Worm (Caenorhabditis elegans) whole organism, L4/young adult: Measurements from ENCODE around the gene F11C7.7.

Experiments
- W03F9.2 ChIP-seq: fragments of 150-350 bp; optimal IDR thresholded peaks from 2 replicates; lab custom pipeline; 2014; ENCODE audit warnings: missing biosample characterization, missing genetic modification characterization
- dao-5 ChIP-seq: sonication (generic microtip); optimal IDR thresholded peaks from 2 replicates; lab custom pipeline; 2016; ENCODE audit warnings: missing genotype, missing genetic modification characterization, moderate library complexity, missing compliant biosample characterization
- him-1 ChIP-seq: sonication (generic microtip); optimal IDR thresholded peaks from 2 replicates; lab custom pipeline; 2016; ENCODE audit warnings: missing genotype, missing genetic modification reagents, missing genetic modification characterization, missing compliant biosample characterization

The F11C7.7 gene

ce11 chrX:17398293-17398692 is at the start of gene F11C7.7:
Gene F11C7.7, plus strand, starts transcription at chrX:17398593.
- TF ChIP-seq him-1 (tag; lab: Kevin White, UChicago) (no peak), dao-5 (tag; lab: Kevin White, UChicago) (no peak), W03F9.2 (tag; lab: Kevin White, UChicago) (no peak)

- TF ChIP-seq dao-5 (tag; lab: Kevin White, UChicago) (no peak), him-1 (tag; lab: Kevin White, UChicago) (no peak), W03F9.2 (tag; lab: Kevin White, UChicago) (no peak)
These were observed 49.0 kb upstream of the F11C7.7 start for ce11 chrX:17349411-17349810.

DNA sequence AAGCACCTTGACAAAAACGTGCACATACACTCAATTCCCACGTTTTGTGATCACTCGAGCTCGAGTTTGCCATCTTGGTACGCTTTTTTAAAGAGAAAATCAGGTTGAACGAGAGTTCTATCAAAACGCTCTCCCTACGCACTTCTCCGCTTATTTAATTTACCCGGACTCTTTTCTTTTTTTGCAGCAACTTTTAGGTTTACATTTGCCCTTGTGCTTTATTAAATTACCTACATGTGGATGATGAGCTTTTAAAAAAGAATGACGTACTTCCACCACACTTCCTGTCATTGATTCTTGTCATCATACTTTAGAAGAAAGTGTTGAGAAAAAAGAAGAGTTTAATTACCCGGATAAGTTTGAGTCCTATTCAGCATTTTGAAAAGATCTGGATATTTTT is 46.3 kb upstream of the F11C7.7 start:
- TF ChIP-seq him-1 (tag; lab: Kevin White, UChicago) (no peak), W03F9.2 (tag; lab: Kevin White, UChicago) (no peak), dao-5 (tag; lab: Kevin White, UChicago) (no peak)

- TF ChIP-seq him-1 (tag; lab: Kevin White, UChicago), result no peak
- no peak for TF ChIP-seq W03F9.2 (tag; lab: Kevin White, UChicago)
- TF ChIP-seq dao-5 (tag; lab: Kevin White, UChicago), result no peak
These were observed 42.9 kb upstream of the F11C7.7 start for ce11 chrX:17355462-17355861.

ce11 chrX:17356748-17357147 is 41.6 kb upstream of the F11C7.7 start:
- TF ChIP-seq dao-5 (tag; lab: Kevin White, UChicago) (no peak), him-1 (tag; lab: Kevin White, UChicago) (no peak)

DNA sequence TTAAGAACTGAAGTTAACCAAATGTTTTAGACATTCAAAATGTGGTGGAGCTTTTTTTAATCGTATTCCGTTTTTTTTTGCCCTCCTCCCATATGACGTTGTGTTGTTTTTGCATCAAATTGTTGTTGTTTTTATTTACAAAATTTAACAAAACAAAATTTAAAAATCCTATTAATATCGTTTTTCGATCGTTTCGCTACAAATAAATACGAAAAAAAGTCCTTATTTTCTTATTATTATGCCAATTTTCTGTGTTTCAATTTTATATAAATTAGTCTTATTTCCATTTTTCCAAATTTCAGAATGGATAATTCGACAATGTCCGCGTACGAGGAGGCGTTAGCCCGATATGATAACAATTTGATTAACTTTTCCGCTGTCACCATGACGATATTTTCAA is 38.9 kb upstream of the F11C7.7 start, which contains the start of gene npr-36:
TSS of gene npr-36 (plus strand) at position 301 of the 400 bp plus-strand sequence.
- TF ChIP-seq W03F9.2 (tag; lab: Kevin White, UChicago) (no peak), him-1 (tag; lab: Kevin White, UChicago) (no peak), dao-5 (tag; lab: Kevin White, UChicago) (no peak)

DNA sequence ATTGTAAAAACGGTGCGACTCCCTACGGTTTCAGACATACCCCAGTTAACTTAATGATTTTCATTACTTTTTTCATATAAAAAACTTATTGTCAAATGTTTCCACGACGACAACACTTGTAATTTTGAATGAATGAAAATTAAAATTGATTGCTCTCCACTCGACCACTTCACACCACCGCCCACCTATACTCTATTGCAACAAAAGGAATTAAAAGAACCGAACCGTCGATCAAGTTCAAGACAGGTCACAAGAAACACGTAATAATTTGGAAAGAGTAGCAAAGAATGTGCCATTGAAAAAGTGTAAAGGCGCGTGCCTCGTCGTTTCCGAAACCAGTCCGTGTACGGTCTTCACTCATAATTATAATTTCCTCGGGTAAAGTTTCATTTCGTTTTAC is 35.9 kb upstream of the F11C7.7 start, which contains the start of gene F10D7.11:
TSS of gene F10D7.11 (plus strand) at position 301 of the 400 bp plus-strand sequence.
- no peak for TF ChIP-seq dao-5 (tag; lab: Kevin White, UChicago)
- TF ChIP-seq him-1 (tag; lab: Kevin White, UChicago), result no peak
- no peak for TF ChIP-seq W03F9.2 (tag; lab: Kevin White, UChicago)

DNA sequence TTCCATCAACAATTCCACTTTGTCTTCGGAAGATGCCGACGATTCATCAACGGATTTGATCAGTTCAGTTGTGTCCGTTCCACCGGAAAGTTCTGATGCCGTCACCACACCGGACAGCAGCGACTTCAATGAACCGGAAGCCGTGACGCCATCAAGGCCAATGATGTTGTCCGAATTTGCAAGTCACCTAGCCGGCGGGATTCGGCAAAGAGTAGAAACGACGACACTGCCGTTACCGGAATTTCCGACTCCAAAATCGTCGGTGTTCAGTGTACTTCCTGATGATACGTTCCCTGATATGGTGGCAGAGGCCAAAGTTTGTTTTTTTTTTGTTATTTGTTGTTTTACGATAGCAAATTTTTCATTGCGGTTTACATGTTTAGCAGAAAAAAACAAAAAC is 34.9 kb upstream of the F11C7.7 start:
- TF ChIP-seq him-1 (tag; lab: Kevin White, UChicago) (no peak), dao-5 (tag; lab: Kevin White, UChicago) (no peak), W03F9.2 (tag; lab: Kevin White, UChicago) (no peak)

DNA sequence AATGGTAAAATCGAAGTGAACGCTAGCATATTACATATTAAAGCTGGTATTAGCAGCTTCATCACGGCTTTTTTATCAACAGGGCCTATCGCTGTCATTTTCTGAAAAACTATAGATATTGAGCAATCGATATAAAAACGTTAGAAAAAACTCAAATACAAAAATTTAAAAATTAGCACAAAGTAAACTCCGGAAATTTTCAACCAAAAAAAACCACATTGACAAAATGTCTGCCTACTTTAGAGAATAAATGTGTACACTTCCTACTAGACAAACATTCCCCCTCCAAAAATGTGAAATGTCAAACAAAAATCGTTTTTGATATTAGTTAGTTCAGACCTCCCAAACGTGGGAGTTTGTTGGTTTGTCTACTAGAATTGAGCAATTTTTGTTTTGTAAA is 29.9 kb upstream of the F11C7.7 start, which contains the start of gene mfsd-10:
TSS of gene mfsd-10 (minus strand) at position 101 of the 400 bp plus-strand sequence.
- TF ChIP-seq him-1 (tag; lab: Kevin White, UChicago) (no peak), W03F9.2 (tag; lab: Kevin White, UChicago) (no peak), dao-5 (tag; lab: Kevin White, UChicago) (no peak)

- TF ChIP-seq dao-5 (tag; lab: Kevin White, UChicago) (no peak), W03F9.2 (tag; lab: Kevin White, UChicago) (no peak), him-1 (tag; lab: Kevin White, UChicago) (no peak)
These were observed 28.9 kb upstream of the F11C7.7 start for ce11 chrX:17369514-17369913.

ce11 chrX:17373955-17374354 is 24.4 kb upstream of the F11C7.7 start:
- TF ChIP-seq dao-5 (tag; lab: Kevin White, UChicago) (no peak), W03F9.2 (tag; lab: Kevin White, UChicago) (no peak), him-1 (tag; lab: Kevin White, UChicago) (no peak)

ce11 chrX:17374534-17374933 is 23.9 kb upstream of the F11C7.7 start, which contains the start of gene F10D7.3:
Gene F10D7.3, minus strand, starts transcription at chrX:17374634.
- TF ChIP-seq him-1 (tag; lab: Kevin White, UChicago), result no peak
- no peak for TF ChIP-seq dao-5 (tag; lab: Kevin White, UChicago)
- TF ChIP-seq W03F9.2 (tag; lab: Kevin White, UChicago), result no peak

- TF ChIP-seq dao-5 (tag; lab: Kevin White, UChicago), result no peak
- no peak for TF ChIP-seq him-1 (tag; lab: Kevin White, UChicago)
- no peak for TF ChIP-seq W03F9.2 (tag; lab: Kevin White, UChicago)
These were observed 22.5 kb upstream of the F11C7.7 start for ce11 chrX:17375877-17376276.

DNA sequence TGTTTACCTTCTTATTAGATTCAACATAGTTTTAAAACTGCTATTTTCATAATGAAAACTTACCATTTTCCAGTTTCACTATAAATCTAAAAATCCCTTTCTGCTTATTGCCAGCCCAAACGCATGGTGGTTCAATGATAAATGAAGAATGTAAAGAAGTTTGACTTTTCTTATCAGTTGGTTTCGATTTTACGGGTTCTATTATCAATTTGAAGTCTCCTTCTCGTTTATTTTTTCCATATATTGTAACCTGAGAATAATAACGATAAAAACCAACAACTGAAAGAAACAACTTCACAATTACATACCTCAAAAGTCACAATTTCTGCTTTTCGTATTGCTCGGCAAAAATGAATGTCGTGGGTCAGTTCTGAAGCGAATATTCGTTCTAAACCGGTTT is 19.4 kb upstream of the F11C7.7 start:
- no peak for TF ChIP-seq dao-5 (tag; lab: Kevin White, UChicago)
- TF ChIP-seq W03F9.2 (tag; lab: Kevin White, UChicago), result no peak
- TF ChIP-seq him-1 (tag; lab: Kevin White, UChicago), result no peak
